Fruit fly (Drosophila melanogaster) whole organism: ENCODE results near the gene GstD10.

Experiments used
- CG8478 ChIP-seq: fragments of >200 bp; optimal IDR thresholded peaks from 2 replicates; lab custom pipeline; 2018; ENCODE audit warnings: inconsistent platforms
- Dll ChIP-seq: fragments of >200 bp; optimal IDR thresholded peaks from 2 replicates; lab custom pipeline; 2017
- EcR ChIP-seq, 2 experiments: fragments of >200 bp; optimal IDR thresholded peaks; 2 replicates each; lab custom pipeline; 2017; ENCODE audit warnings: missing biosample characterization in 2 of 2, missing genetic modification characterization in 2 of 2, missing genetic modification reagents in 2 of 2
- pan ChIP-seq: fragments of >200 bp; optimal IDR thresholded peaks from 2 replicates; lab custom pipeline; 2017
- psq ChIP-seq: fragments of >200 bp; optimal IDR thresholded peaks from 2 replicates; lab custom pipeline; 2017
- usp ChIP-seq: fragments of >200 bp; optimal IDR thresholded peaks from 2 replicates; lab custom pipeline; 2017; ENCODE audit warnings: missing biosample characterization, missing genetic modification characterization, mixed read lengths

GstD10 gene

dm6 chr3R:12317325-12317724 is 48.2 kb downstream of the GstD10 start:
- TF ChIP-seq EcR (GFP tag; optimal IDR thresholded peaks at IDR 0.05; lab: Kevin White, UChicago) (no peak), psq (lab: Kevin White, UChicago) (no peak), usp (GFP tag; lab: Kevin White, UChicago) (no peak), CG8478 (lab: Kevin White, UChicago) (no peak), Dll (no peak), pan (lab: Kevin White, UChicago) (no peak)

dm6 chr3R:12316420-12316819 is 49.1 kb downstream of the GstD10 start:
- TF ChIP-seq Dll = no peak
- TF ChIP-seq psq (lab: Kevin White, UChicago) = no peak
- TF ChIP-seq usp (GFP tag; lab: Kevin White, UChicago) = no peak
- TF ChIP-seq EcR (GFP tag; optimal IDR thresholded peaks at IDR 0.05; lab: Kevin White, UChicago) = no peak
- TF ChIP-seq pan (lab: Kevin White, UChicago) = no peak
- no peak for TF ChIP-seq CG8478 (lab: Kevin White, UChicago)

dm6 chr3R:12315455-12315854 is 50.1 kb downstream of the GstD10 start:
- TF ChIP-seq Dll (no peak), CG8478 (lab: Kevin White, UChicago) (no peak), usp (GFP tag; lab: Kevin White, UChicago) (no peak), EcR (GFP tag; optimal IDR thresholded peaks at IDR 0.05; lab: Kevin White, UChicago) (no peak), psq (lab: Kevin White, UChicago) (no peak), pan (lab: Kevin White, UChicago) (no peak)
